Worm (Caenorhabditis elegans): Measurements from ENCODE around the gene T20D4.11.
A peak's percentile ranks its signal among the peaks of the same experiment; 100 is the strongest.

T20D4.11 gene

ce11 chrV:3398314-3398713 is at the start of gene T20D4.11:
TSS of gene T20D4.11 (plus strand) at chrV:3398690.
- TF ChIP-seq C34F6.9 (tag; optimal IDR thresholded peaks at IDR 0.05) (peak; percentile 0), lsy-2 (tag; optimal IDR thresholded peaks at IDR 0.05) (peak in 1 of 2 experiments; percentile 32), sma-9 (GFP tag; optimal IDR thresholded peaks at IDR 0.05) (peak; percentile 77), sma-9 (tag; optimal IDR thresholded peaks at IDR 0.05) (no peak), elt-1 (tag; optimal IDR thresholded peaks at IDR 0.05) (no peak)

- TF ChIP-seq sma-9 (GFP tag; optimal IDR thresholded peaks at IDR 0.05) (peak; percentile 25), sma-9 (tag; optimal IDR thresholded peaks at IDR 0.05) (no peak), lin-13 (GFP tag; optimal IDR thresholded peaks at IDR 0.05) (no peak)
These were observed 48.6 kb upstream of the T20D4.11 start, which contains the start of gene C17B7.15 for ce11 chrV:3349877-3350276. TSS of gene C17B7.15 (plus strand) at chrV:3350177.

ce11 chrV:3351266-3351665 is 47.2 kb upstream of the T20D4.11 start, which contains the start of gene str-63:
TSS of gene str-63 (plus strand) at chrV:3351566.
- TF ChIP-seq nhr-129 (tag; optimal IDR thresholded peaks at IDR 0.05) = no peak
- TF ChIP-seq zag-1 (tag; optimal IDR thresholded peaks at IDR 0.05) = no peak
- TF ChIP-seq aly-2 (tag; optimal IDR thresholded peaks at IDR 0.05) = no peak
- no peak for TF ChIP-seq nhr-10 (tag; optimal IDR thresholded peaks at IDR 0.05)
- no peak for TF ChIP-seq unc-39 (tag; optimal IDR thresholded peaks at IDR 0.05)
- TF ChIP-seq elt-1 (tag; optimal IDR thresholded peaks at IDR 0.05) = no peak

ce11 chrV:3352925-3353324 is 45.6 kb upstream of the T20D4.11 start, which contains the start of gene C17B7.12:
TSS of gene C17B7.12 (plus strand) at chrV:3353225.
- no peak for TF ChIP-seq ztf-1 (GFP tag; conservative IDR thresholded peaks at IDR 0.05)
- no peak for TF ChIP-seq lsy-2 (tag; optimal IDR thresholded peaks at IDR 0.05)
- no peak for TF ChIP-seq lin-39 (tag; optimal IDR thresholded peaks at IDR 0.05)
- no peak for TF ChIP-seq nhr-6 (tag; optimal IDR thresholded peaks at IDR 0.05)
- TF ChIP-seq elt-1 (tag; optimal IDR thresholded peaks at IDR 0.05) = no peak
- no peak for TF ChIP-seq unc-62 (GFP tag; optimal IDR thresholded peaks at IDR 0.05)
- no peak for TF ChIP-seq nhr-21 (tag; optimal IDR thresholded peaks at IDR 0.05)
- no peak for TF ChIP-seq ZK546.5 (tag; optimal IDR thresholded peaks at IDR 0.05)
- no peak for TF ChIP-seq ceh-16 (tag; optimal IDR thresholded peaks at IDR 0.05)
- no peak for TF ChIP-seq egl-27 (tag; optimal IDR thresholded peaks at IDR 0.05)
- TF ChIP-seq unc-39 (tag; optimal IDR thresholded peaks at IDR 0.05) = no peak
- no peak for TF ChIP-seq mbf-1 (tag; optimal IDR thresholded peaks at IDR 0.05)
- no peak for TF ChIP-seq aly-2 (tag; optimal IDR thresholded peaks at IDR 0.05)
- no peak for TF ChIP-seq lin-11 (tag; optimal IDR thresholded peaks at IDR 0.05)
- TF ChIP-seq sem-4 (tag; optimal IDR thresholded peaks at IDR 0.05) = no peak
- TF ChIP-seq dmd-4 (tag; optimal IDR thresholded peaks at IDR 0.05) = no peak

- TF ChIP-seq unc-62 (GFP tag; optimal IDR thresholded peaks at IDR 0.05) (no peak), ztf-4 (tag; optimal IDR thresholded peaks at IDR 0.05) (no peak), sma-9 (GFP tag; optimal IDR thresholded peaks at IDR 0.05) (peak; percentile 23), sma-9 (tag; optimal IDR thresholded peaks at IDR 0.05) (no peak), egl-27 (tag; optimal IDR thresholded peaks at IDR 0.05) (no peak), unc-55 (GFP tag; optimal IDR thresholded peaks at IDR 0.05) (no peak), nhr-11 (tag; optimal IDR thresholded peaks at IDR 0.05) (no peak), nhr-237 (tag; optimal IDR thresholded peaks at IDR 0.05) (no peak), elt-1 (tag; optimal IDR thresholded peaks at IDR 0.05) (peak; percentile 2), F13H6.1 (tag; optimal IDR thresholded peaks at IDR 0.05) (no peak), nhr-6 (tag; optimal IDR thresholded peaks at IDR 0.05) (no peak), sem-4 (tag; optimal IDR thresholded peaks at IDR 0.05) (no peak), elt-3 (tag; optimal IDR thresholded peaks at IDR 0.05) (no peak)
These were observed 42.9 kb upstream of the T20D4.11 start for ce11 chrV:3355544-3355943.

- TF ChIP-seq crh-2 (tag; optimal IDR thresholded peaks at IDR 0.05) (no peak), ztf-11 (tag; optimal IDR thresholded peaks at IDR 0.05) (no peak), nhr-6 (tag; optimal IDR thresholded peaks at IDR 0.05) (no peak), elt-1 (tag; optimal IDR thresholded peaks at IDR 0.05) (no peak), nhr-237 (tag; optimal IDR thresholded peaks at IDR 0.05) (no peak), mbf-1 (tag; optimal IDR thresholded peaks at IDR 0.05) (no peak), F13H6.1 (tag; optimal IDR thresholded peaks at IDR 0.05) (no peak), dmd-4 (tag; optimal IDR thresholded peaks at IDR 0.05) (no peak), unc-55 (GFP tag; optimal IDR thresholded peaks at IDR 0.05) (no peak), mab-5 (tag; optimal IDR thresholded peaks at IDR 0.05) (no peak)
These were observed 41.4 kb upstream of the T20D4.11 start, which contains the start of gene scrm-3 for ce11 chrV:3357106-3357505. TSS of gene scrm-3 (minus strand) at chrV:3357206.

Measured in whole organism, L2 larva.